Worm (Caenorhabditis elegans) whole organism, L3 larva: ENCODE data around the gene R06F6.12.

Source experiments
- daf-12 ChIP-seq: fragments of 150-350 bp; optimal IDR thresholded peaks from 2 replicates; lab custom pipeline; 2014; ENCODE audit warnings: missing biosample characterization, missing genetic modification reagents, missing genetic modification characterization
- nhr-12 ChIP-seq: fragments of 150-350 bp; optimal IDR thresholded peaks from 2 replicates; lab custom pipeline; 2014; ENCODE audit warnings: missing biosample characterization, missing genetic modification characterization
- unc-62 ChIP-seq: fragments of 150-350 bp; sonication (generic microtip); optimal IDR thresholded peaks from 4 replicates; lab custom pipeline; 2014; ENCODE audit warnings: missing biosample characterization, missing genetic modification reagents, missing genetic modification characterization

DNA sequence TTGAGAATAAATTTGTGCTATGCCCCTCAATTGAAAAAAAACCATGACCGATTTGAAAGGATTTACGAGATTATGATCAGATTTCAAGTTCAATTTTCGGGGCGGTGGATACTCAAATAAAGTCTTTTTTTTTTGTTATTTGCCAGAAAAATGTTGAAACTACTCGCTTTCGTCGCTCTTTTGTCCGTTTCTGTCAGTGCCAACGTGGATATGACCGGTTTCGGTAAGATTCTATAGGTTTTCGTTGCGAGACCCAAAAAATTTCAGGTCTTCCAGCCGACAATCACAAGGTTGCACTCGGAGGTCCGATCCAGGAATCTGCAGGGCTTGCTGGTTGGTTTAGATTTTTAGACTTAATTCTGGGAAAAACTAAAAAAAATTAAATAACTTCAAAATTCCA is 36.6 kb downstream of the R06F6.12 start, which contains the start of gene tag-209:
- TF ChIP-seq unc-62 (GFP tag; lab: Kevin White, UChicago), result no peak
- no peak for TF ChIP-seq nhr-12 (tag; lab: Kevin White, UChicago)
- TF ChIP-seq daf-12 (tag; lab: Kevin White, UChicago), result no peak
